Worm (Caenorhabditis elegans): ENCODE data around the gene C43G2.3.

C43G2.3 gene

ce11 chrIV:6576728-6577101 lies 1.3 kb upstream of the C43G2.3 start (continued):
- peak; percentile 30 for TF ChIP-seq mxl-3 (GFP tag; optimal IDR thresholded peaks at IDR 0.05)
- TF ChIP-seq sdz-12 (GFP tag; optimal IDR thresholded peaks at IDR 0.05), result no peak
- no peak for TF ChIP-seq zfp-3 (GFP tag; conservative IDR thresholded peaks at IDR 0.05)
- no peak for TF ChIP-seq rbr-2 (tag; optimal IDR thresholded peaks at IDR 0.05)
- peak; percentile 49; the same call in 1 of the 2 replicates for TF ChIP-seq madf-9 (GFP tag; conservative IDR thresholded peaks at IDR 0.05)
- TF ChIP-seq ceh-28 (tag; optimal IDR thresholded peaks at IDR 0.05), result no peak
- TF ChIP-seq F10B5.3 (tag; optimal IDR thresholded peaks at IDR 0.05), result no peak
- no peak for TF ChIP-seq ama-1 (optimal IDR thresholded peaks at IDR 0.05)
- TF ChIP-seq hif-1 (tag; optimal IDR thresholded peaks at IDR 0.05), result peak in 1 of 2 experiments; percentile 17
- no peak for TF ChIP-seq mxl-2 (GFP tag; conservative IDR thresholded peaks at IDR 0.05)
- TF ChIP-seq ces-1 (GFP tag; optimal IDR thresholded peaks at IDR 0.05), result no peak
- no peak for TF ChIP-seq snpc-1.2 (GFP tag; IDR thresholded peaks at IDR 0.05)
- peak in 1 of 2 experiments; percentile 36 for TF ChIP-seq mdl-1 (tag; optimal IDR thresholded peaks at IDR 0.05)
- TF ChIP-seq F44E2.7 (GFP tag; IDR thresholded peaks at IDR 0.05), result no peak
- TF ChIP-seq zfp-2 (tag; optimal IDR thresholded peaks at IDR 0.05), result no peak
- peak in 1 of 2 experiments; percentile 1 for TF ChIP-seq daf-16 (GFP tag; optimal IDR thresholded peaks at IDR 0.05)
- peak; percentile 67 for TF ChIP-seq daf-16 (tag; optimal IDR thresholded peaks at IDR 0.05)
- TF ChIP-seq fos-1 (tag; optimal IDR thresholded peaks at IDR 0.05), result no peak
- peak; percentile 81 for TF ChIP-seq hlh-11 (tag; optimal IDR thresholded peaks at IDR 0.05)
- TF ChIP-seq hlh-30 (tag; optimal IDR thresholded peaks at IDR 0.05; ENCODE audit: insufficient read depth), result peak; percentile 59
- TF ChIP-seq nhr-111 (GFP tag; optimal IDR thresholded peaks at IDR 0.05), result no peak
- TF ChIP-seq php-3 (GFP tag; IDR thresholded peaks at IDR 0.05), result no peak

DNA sequence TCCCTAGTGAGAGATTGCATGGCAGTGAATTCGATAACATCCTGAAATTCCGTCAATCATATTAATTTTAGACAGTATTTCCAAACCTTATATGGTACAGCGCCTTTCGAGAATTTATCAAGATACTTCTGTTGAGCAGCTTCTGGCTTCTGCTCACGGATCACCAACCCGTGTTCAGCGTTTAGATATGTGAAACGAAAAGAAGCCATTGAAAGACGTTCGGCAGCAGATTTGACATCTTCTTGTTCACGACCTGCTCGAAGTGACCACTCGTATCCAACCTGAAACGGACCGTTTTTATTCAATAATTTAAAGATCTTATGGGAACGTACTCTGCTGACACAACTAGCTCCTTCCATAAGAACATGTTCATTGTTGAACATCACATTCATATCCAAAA lies 3.6 kb downstream of the C43G2.3 start:
- no peak for TF ChIP-seq vab-7 (GFP tag; IDR thresholded peaks at IDR 0.05)
- TF ChIP-seq unc-62 (GFP tag; optimal IDR thresholded peaks at IDR 0.05 in 1 of 2), result peak in 1 of 2 experiments; percentile 94
- TF ChIP-seq unc-62 (tag; optimal IDR thresholded peaks at IDR 0.05), result no peak
- TF ChIP-seq aha-1 (tag), result peak; percentile 59

ce11 chrIV:6582604-6583003 lies 4.6 kb downstream of the C43G2.3 start, which contains the start of gene odr-8:
TSS of gene odr-8 (minus strand) at chrIV:6582704.
- no peak for TF ChIP-seq ztf-11 (tag; optimal IDR thresholded peaks at IDR 0.05)
- no peak for TF ChIP-seq lin-29 (GFP tag; IDR thresholded peaks at IDR 0.05)
- TF ChIP-seq skn-1 (tag; optimal IDR thresholded peaks at IDR 0.05), result no peak
- no peak for TF ChIP-seq lin-13 (GFP tag; optimal IDR thresholded peaks at IDR 0.05)
- no peak for TF ChIP-seq daf-16 (GFP tag; optimal IDR thresholded peaks at IDR 0.05)
- no peak for TF ChIP-seq daf-16 (tag; optimal IDR thresholded peaks at IDR 0.05)
- TF ChIP-seq madf-9 (GFP tag; conservative IDR thresholded peaks at IDR 0.05), result no peak
- no peak for TF ChIP-seq mdt-29 (GFP tag; IDR thresholded peaks at IDR 0.05)
- TF ChIP-seq zip-11 (GFP tag; IDR thresholded peaks at IDR 0.05), result no peak
- TF ChIP-seq spr-3 (GFP tag; optimal IDR thresholded peaks at IDR 0.05), result no peak
- no peak for TF ChIP-seq mdl-1 (tag; optimal IDR thresholded peaks at IDR 0.05)
- TF ChIP-seq snpc-1.2 (GFP tag; IDR thresholded peaks at IDR 0.05), result no peak
- TF ChIP-seq php-3 (GFP tag; IDR thresholded peaks at IDR 0.05), result no peak
- no peak for TF ChIP-seq ceh-32 (tag; optimal IDR thresholded peaks at IDR 0.05; ENCODE audit: poor library complexity)

DNA sequence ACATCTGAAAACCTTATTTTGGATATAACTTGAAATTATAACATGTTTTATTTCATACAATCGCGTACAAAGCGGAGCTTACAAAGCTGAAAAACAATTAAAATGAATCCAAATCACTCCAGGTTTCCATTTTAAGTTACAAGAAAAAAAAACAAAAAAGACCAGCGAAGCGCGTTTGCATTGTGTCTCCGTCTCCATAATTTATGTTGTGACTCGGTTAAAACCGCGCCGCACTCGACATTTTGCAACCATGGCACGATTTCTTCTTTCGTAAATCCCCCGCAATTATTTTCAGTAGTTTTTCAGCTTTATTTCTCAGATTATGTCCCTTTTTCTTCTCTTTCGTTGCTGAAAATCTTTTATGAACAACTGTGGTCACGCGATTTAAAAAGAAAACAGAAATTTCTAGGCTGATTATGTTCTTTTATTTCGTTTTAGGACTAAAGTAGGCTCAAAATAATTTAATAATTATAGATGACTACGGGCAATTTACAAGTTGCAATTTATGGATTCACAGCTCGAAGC lies 7.4 kb downstream of the C43G2.3 start, which contains the start of the genes F38A5.2 and dnj-11:
Gene F38A5.2 (minus strand): TSS at position 4 of the 525 bp plus-strand sequence.
Gene dnj-11 (plus strand): TSS at position 475 of the 525 bp plus-strand sequence.
- peak; percentile 59 for TF ChIP-seq nhr-28 (tag; optimal IDR thresholded peaks at IDR 0.05)
- 0 out of 2 replicates have a peak, but pooled peaks have one; percentile 26 for TF ChIP-seq ctbp-1 (GFP tag; IDR thresholded peaks at IDR 0.05)
- peak; percentile 31; the same call in 1 of the 2 replicates for TF ChIP-seq ceh-20 (GFP tag; IDR thresholded peaks at IDR 0.05)
- peak in 1 of 2 experiments; percentile 55 for TF ChIP-seq hif-1 (tag; optimal IDR thresholded peaks at IDR 0.05)
- no peak for TF ChIP-seq aly-2 (tag; optimal IDR thresholded peaks at IDR 0.05)
- no peak for TF ChIP-seq daf-16 (GFP tag; optimal IDR thresholded peaks at IDR 0.05)
- peak; percentile 23 for TF ChIP-seq daf-16 (tag; optimal IDR thresholded peaks at IDR 0.05)
- peak; percentile 34; the same call in 1 of the 2 replicates for TF ChIP-seq dmd-6 (GFP tag; IDR thresholded peaks at IDR 0.05)
- TF ChIP-seq unc-62 (GFP tag; optimal IDR thresholded peaks at IDR 0.05 in 1 of 2), result peak in 1 of 2 experiments; percentile 89
- TF ChIP-seq unc-62 (tag; optimal IDR thresholded peaks at IDR 0.05), result no peak
- TF ChIP-seq hlh-11 (tag; optimal IDR thresholded peaks at IDR 0.05), result peak; percentile 58
- TF ChIP-seq nhr-102 (tag; optimal IDR thresholded peaks at IDR 0.05), result no peak
- TF ChIP-seq unc-130 (GFP tag; optimal IDR thresholded peaks at IDR 0.05), result peak; percentile 46
- no peak for TF ChIP-seq php-3 (GFP tag; IDR thresholded peaks at IDR 0.05)
- TF ChIP-seq lin-38 (GFP tag; IDR thresholded peaks at IDR 0.05), result peak; percentile 97
- peak; percentile 50 for TF ChIP-seq lin-13 (GFP tag; optimal IDR thresholded peaks at IDR 0.05)
- peak; percentile 95 for TF ChIP-seq aha-1 (tag)
- TF ChIP-seq attf-4 (tag; optimal IDR thresholded peaks at IDR 0.05), result no peak
- no peak for TF ChIP-seq madf-9 (GFP tag; conservative IDR thresholded peaks at IDR 0.05)
- peak; percentile 84 for TF ChIP-seq mep-1 (tag; optimal IDR thresholded peaks at IDR 0.05)
- peak; percentile 80 for TF ChIP-seq dpl-1 (GFP tag; optimal IDR thresholded peaks at IDR 0.05)
